Fruit fly (Drosophila melanogaster): ENCODE data around the gene Muc18B.

DNA sequence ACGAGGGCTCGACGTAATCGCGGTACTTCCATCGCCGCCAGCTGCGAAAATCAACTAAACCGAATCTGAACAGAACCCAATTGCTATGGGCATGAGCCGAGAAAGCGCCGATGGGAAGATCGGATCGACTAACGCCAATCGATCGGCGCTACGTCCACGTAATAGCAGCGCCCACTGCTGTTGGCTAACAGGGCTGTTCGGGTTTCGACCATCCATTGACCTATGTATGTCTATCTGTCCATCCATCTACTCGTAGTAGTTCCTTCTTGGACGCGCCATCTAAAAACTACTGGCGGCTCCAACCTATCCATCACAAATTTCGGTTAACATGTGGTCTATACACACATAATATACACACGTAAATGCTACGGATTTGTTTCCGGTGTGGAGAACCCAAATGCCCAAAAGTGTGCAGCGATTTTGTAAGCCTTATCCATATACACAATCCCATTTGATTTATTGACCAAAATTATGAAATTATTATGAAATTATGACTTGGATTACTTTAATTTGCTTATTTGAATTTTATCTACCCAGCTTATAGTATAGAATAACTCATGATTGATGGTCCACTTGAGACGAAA is 26.6 kb downstream of the Muc18B start, which contains the start of gene CG14196:
- TF ChIP-seq psq (optimal IDR thresholded peaks at IDR 0.05) = no peak
- no peak for TF ChIP-seq Dll (optimal IDR thresholded peaks at IDR 0.05)
- no peak for TF ChIP-seq EcR (GFP tag; optimal IDR thresholded peaks at IDR 0.05)
- TF ChIP-seq CG8478 (optimal IDR thresholded peaks at IDR 0.05) = no peak
- TF ChIP-seq usp (GFP tag; optimal IDR thresholded peaks at IDR 0.05) = no peak

Measured in whole organism.